Fruit fly (Drosophila melanogaster) whole organism, embryonic: ENCODE results near the gene CG46439.
A peak's percentile ranks its signal among the peaks of the same experiment; 100 is the strongest.

ENCODE experiments used
- CG10321 ChIP-seq: fragments of 200-800 bp; sonication (Bioruptor generic); IDR thresholded peaks from 2 replicates; pipeline ENCODE4 v1.3.6; 2022; ENCODE audit warnings: missing biosample characterization, missing genetic modification characterization
- CG10366 ChIP-seq: fragments of 200-800 bp; sonication (Bioruptor generic); IDR thresholded peaks from 2 replicates; pipeline ENCODE4 v1.3.6; 2022; ENCODE audit warnings: missing biosample characterization, missing genetic modification characterization
- CG10543 ChIP-seq: fragments of 200-800 bp; sonication (Bioruptor generic); optimal IDR thresholded peaks from 3 replicates; lab custom pipeline; 2017; ENCODE audit warnings: missing biosample characterization, mild to moderate bottlenecking, missing genetic modification characterization, moderate library complexity
- CG11456 ChIP-seq: fragments of 200-800 bp; sonication (Bioruptor generic); IDR thresholded peaks from 3 replicates; pipeline ENCODE4 v1.3.6; 2022; ENCODE audit warnings: missing biosample characterization, missing genetic modification characterization
- CG12104 ChIP-seq: fragments of 200-800 bp; sonication (Bioruptor generic); optimal IDR thresholded peaks from 3 replicates; lab custom pipeline; 2016; ENCODE audit warnings: missing biosample characterization, missing genetic modification characterization
- CG14441 ChIP-seq: fragments of 200-800 bp; sonication (Bioruptor generic); IDR thresholded peaks from 2 replicates; pipeline ENCODE4 v1.3.6; 2022; ENCODE audit warnings: missing biosample characterization, missing genetic modification characterization
- CG15269 ChIP-seq: fragments of 200-800 bp; sonication (Bioruptor generic); optimal IDR thresholded peaks from 2 replicates; lab custom pipeline; 2018; ENCODE audit warnings: missing biosample characterization, mild to moderate bottlenecking, missing genetic modification characterization, moderate library complexity
- CG17186 ChIP-seq: fragments of 200-800 bp; sonication (Bioruptor generic); optimal IDR thresholded peaks from 3 replicates; lab custom pipeline; 2017; ENCODE audit warnings: missing biosample characterization, missing genetic modification reagents, missing genetic modification characterization
- CG17802 ChIP-seq: fragments of 200-800 bp; sonication (Bioruptor generic); optimal IDR thresholded peaks from 2 replicates; lab custom pipeline; 2018; ENCODE audit warnings: missing biosample characterization, mild to moderate bottlenecking, missing genetic modification characterization, moderate library complexity
- CG2875 ChIP-seq: fragments of 200-800 bp; sonication (Bioruptor generic); optimal IDR thresholded peaks from 2 replicates; lab custom pipeline; 2017; ENCODE audit warnings: missing biosample characterization, mild to moderate bottlenecking, missing genetic modification characterization, missing genetic modification reagents
- CG31388 ChIP-seq: fragments of 200-800 bp; sonication (Bioruptor generic); optimal IDR thresholded peaks from 2 replicates; lab custom pipeline; 2016; ENCODE audit warnings: missing biosample characterization, missing genetic modification characterization
- CG6765 ChIP-seq: fragments of 200-800 bp; sonication (Bioruptor generic); optimal IDR thresholded peaks from 3 replicates; lab custom pipeline; 2017; ENCODE audit warnings: missing biosample characterization, mild to moderate bottlenecking, missing genetic modification characterization
- CG6854 ChIP-seq: fragments of 200-800 bp; sonication (Bioruptor generic); optimal IDR thresholded peaks from 3 replicates; lab custom pipeline; 2017; ENCODE audit warnings: missing biosample characterization, mild to moderate bottlenecking, missing genetic modification characterization
- CG8924 ChIP-seq: fragments of 200-800 bp; optimal IDR thresholded peaks from 3 replicates; lab custom pipeline; 2019; ENCODE audit warnings: missing biosample characterization, mild to moderate bottlenecking, missing genetic modification characterization, moderate library complexity
- CHES-1-like ChIP-seq: fragments of 200-800 bp; sonication (Bioruptor generic); optimal IDR thresholded peaks from 2 replicates; lab custom pipeline; 2016; ENCODE audit warnings: missing biosample characterization, missing genetic modification characterization
- Chrac-16 ChIP-seq: fragments of 200-800 bp; sonication (Bioruptor generic); optimal IDR thresholded peaks from 3 replicates; lab custom pipeline; 2016; ENCODE audit warnings: missing biosample characterization, missing genetic modification characterization
- CkIIα-i1 ChIP-seq: fragments of 200-800 bp; sonication (Bioruptor generic); IDR thresholded peaks from 2 replicates; pipeline ENCODE4 v1.3.6; 2022; ENCODE audit warnings: missing biosample characterization, missing genetic modification characterization
- D ChIP-seq, 2 experiments: fragments of 200-800 bp in 1 of 2; fragments of >200 bp in 1 of 2; sonication (Bioruptor generic) in 1 of 2; optimal IDR thresholded peaks; 2 replicates in 1 of 2; 3 replicates in 1 of 2; lab custom pipeline; 2017; ENCODE audit warnings: mild to moderate bottlenecking in 1 of 2, missing biosample characterization in 1 of 2, missing genetic modification characterization in 1 of 2, missing genetic modification reagents in 1 of 2
- D19B ChIP-seq: fragments of 200-800 bp; sonication (Bioruptor generic); optimal IDR thresholded peaks from 2 replicates; lab custom pipeline; 2017; ENCODE audit warnings: missing biosample characterization, mild to moderate bottlenecking, missing genetic modification characterization
- E2f1 ChIP-seq: fragments of 200-800 bp; sonication (Bioruptor generic); IDR thresholded peaks from 2 replicates; pipeline ENCODE4 v1.3.6; 2022; ENCODE audit warnings: missing biosample characterization, missing genetic modification characterization
- GATAe ChIP-seq: fragments of 200-800 bp; sonication (Bioruptor generic); conservative IDR thresholded peaks from 2 replicates; pipeline ENCODE4 v1.3.6; 2022; ENCODE audit warnings: missing biosample characterization, missing genetic modification characterization
- Gsc ChIP-seq: fragments of 200-800 bp; sonication (Bioruptor generic); IDR thresholded peaks from 2 replicates; pipeline ENCODE4 v1.3.6; 2022; ENCODE audit warnings: missing biosample characterization, missing genetic modification characterization
- H2.0 ChIP-seq: fragments of 200-800 bp; sonication (Bioruptor generic); IDR thresholded peaks from 2 replicates; pipeline ENCODE4 v1.3.6; 2022; ENCODE audit warnings: missing biosample characterization, missing genetic modification characterization
- Hand ChIP-seq: fragments of 200-800 bp; sonication (Bioruptor generic); optimal IDR thresholded peaks from 2 replicates; lab custom pipeline; 2017; ENCODE audit warnings: mild to moderate bottlenecking, missing biosample characterization, missing genetic modification reagents, missing genetic modification characterization
- Lpt ChIP-seq: fragments of >200 bp; optimal IDR thresholded peaks from 2 replicates; lab custom pipeline; 2018; ENCODE audit warnings: missing biosample characterization, missing genetic modification characterization
- Oli ChIP-seq: fragments of 200-800 bp; sonication (Bioruptor generic); optimal IDR thresholded peaks from 2 replicates; lab custom pipeline; 2018; ENCODE audit warnings: missing biosample characterization, mild to moderate bottlenecking, missing genetic modification characterization, moderate library complexity
- ap ChIP-seq: fragments of 200-800 bp; sonication (Bioruptor generic); IDR thresholded peaks from 2 replicates; pipeline ENCODE4 v1.3.6; 2022; ENCODE audit warnings: missing biosample characterization, missing genetic modification characterization
- chm ChIP-seq: fragments of 200-800 bp; sonication (Bioruptor generic); IDR thresholded peaks from 2 replicates; pipeline ENCODE4 v1.3.6; 2022; ENCODE audit warnings: missing biosample characterization, missing genetic modification characterization
- croc ChIP-seq: fragments of 200-800 bp; sonication (Bioruptor generic); conservative IDR thresholded peaks from 3 replicates; pipeline ENCODE4 v1.3.6; 2022; ENCODE audit warnings: missing biosample characterization, missing genetic modification characterization
- da ChIP-seq: fragments of 200-800 bp; sonication (Bioruptor generic); optimal IDR thresholded peaks from 2 replicates; lab custom pipeline; 2016; ENCODE audit warnings: missing biosample characterization, missing genetic modification characterization
- danr ChIP-seq: fragments of 200-800 bp; sonication (Bioruptor generic); IDR thresholded peaks from 2 replicates; pipeline ENCODE4 v1.3.6; 2022; ENCODE audit warnings: missing biosample characterization, missing genetic modification characterization
- ewg ChIP-seq: fragments of 200-800 bp; sonication (Bioruptor generic); optimal IDR thresholded peaks from 3 replicates; lab custom pipeline; 2017; ENCODE audit warnings: mild to moderate bottlenecking, missing biosample characterization, missing genetic modification reagents, missing genetic modification characterization
- exex ChIP-seq: fragments of 200-800 bp; sonication (Bioruptor generic); optimal IDR thresholded peaks from 4 replicates; lab custom pipeline; 2018; ENCODE audit warnings: missing biosample characterization, mild to moderate bottlenecking, missing genetic modification characterization, moderate library complexity
- fd102C ChIP-seq: fragments of 200-800 bp; sonication (Bioruptor generic); optimal IDR thresholded peaks from 2 replicates; lab custom pipeline; 2018; ENCODE audit warnings: missing biosample characterization, mild to moderate bottlenecking, missing genetic modification characterization, moderate library complexity
- fd3F ChIP-seq: fragments of 200-800 bp; sonication (Bioruptor generic); optimal IDR thresholded peaks from 2 replicates; lab custom pipeline; 2018; ENCODE audit warnings: missing biosample characterization, mild to moderate bottlenecking, missing genetic modification characterization, moderate library complexity
- fu2 ChIP-seq: fragments of 200-800 bp; sonication (Bioruptor generic); optimal IDR thresholded peaks from 2 replicates; lab custom pipeline; 2016; ENCODE audit warnings: missing biosample characterization, missing genetic modification characterization
- gcm ChIP-seq: fragments of 200-800 bp; sonication (Bioruptor generic); optimal IDR thresholded peaks from 2 replicates; lab custom pipeline; 2019; ENCODE audit warnings: missing biosample characterization, mild to moderate bottlenecking, missing genetic modification characterization, moderate library complexity
- grau ChIP-seq: fragments of 200-800 bp; optimal IDR thresholded peaks from 3 replicates; lab custom pipeline; 2019; ENCODE audit warnings: missing biosample characterization, mild to moderate bottlenecking, missing genetic modification characterization, moderate library complexity
- klu ChIP-seq: fragments of 200-800 bp; sonication (Bioruptor generic); IDR thresholded peaks from 2 replicates; pipeline ENCODE4 v1.3.6; 2022; ENCODE audit warnings: missing biosample characterization, missing genetic modification characterization
- mld ChIP-seq: fragments of 200-800 bp; sonication (Bioruptor generic); IDR thresholded peaks from 3 replicates; pipeline ENCODE4 v1.3.6; 2022; ENCODE audit warnings: missing biosample characterization, missing genetic modification characterization; ENCODE audit not compliant: partially characterized antibody
- nau ChIP-seq: fragments of 200-800 bp; sonication (Bioruptor generic); optimal IDR thresholded peaks from 3 replicates; lab custom pipeline; 2017; ENCODE audit warnings: missing biosample characterization, mild to moderate bottlenecking, missing genetic modification characterization, missing genetic modification reagents
- oc ChIP-seq: fragments of 200-800 bp; sonication (Bioruptor generic); optimal IDR thresholded peaks from 2 replicates; lab custom pipeline; 2018; ENCODE audit warnings: missing biosample characterization, mild to moderate bottlenecking, missing genetic modification characterization, moderate library complexity
- org-1 ChIP-seq: fragments of 200-800 bp; sonication (Bioruptor generic); optimal IDR thresholded peaks from 2 replicates; lab custom pipeline; 2017; ENCODE audit warnings: missing biosample characterization, missing genetic modification characterization
- pita ChIP-seq: fragments of 200-800 bp; sonication (Bioruptor generic); optimal IDR thresholded peaks from 2 replicates; lab custom pipeline; 2017; ENCODE audit warnings: missing biosample characterization, mild to moderate bottlenecking, missing genetic modification characterization
- psq ChIP-seq: fragments of 200-800 bp; sonication (Bioruptor generic); optimal IDR thresholded peaks from 2 replicates; lab custom pipeline; 2017; ENCODE audit warnings: missing biosample characterization, missing genetic modification characterization
- ro ChIP-seq: fragments of 200-800 bp; sonication (Bioruptor generic); IDR thresholded peaks from 2 replicates; pipeline ENCODE4 v1.3.6; 2022; ENCODE audit warnings: missing biosample characterization, missing genetic modification characterization
- stc ChIP-seq: fragments of 200-800 bp; sonication (Bioruptor generic); IDR thresholded peaks from 2 replicates; pipeline ENCODE4 v1.3.6; 2022; ENCODE audit warnings: missing biosample characterization, missing genetic modification characterization
- toy ChIP-seq: fragments of 200-800 bp; sonication (Bioruptor generic); IDR thresholded peaks from 2 replicates; pipeline ENCODE4 v1.3.6; 2022; ENCODE audit warnings: missing biosample characterization, missing genetic modification characterization
- vfl ChIP-seq: fragments of 200-800 bp; sonication (Bioruptor generic); optimal IDR thresholded peaks from 2 replicates; lab custom pipeline; 2016; ENCODE audit warnings: missing biosample characterization, missing genetic modification characterization
- wor ChIP-seq: fragments of 200-800 bp; sonication (Bioruptor generic); IDR thresholded peaks from 2 replicates; pipeline ENCODE4 v1.3.6; 2022; ENCODE audit warnings: missing biosample characterization, missing genetic modification characterization
- zfh2 ChIP-seq: fragments of 200-800 bp; sonication (Bioruptor generic); optimal IDR thresholded peaks from 2 replicates; lab custom pipeline; 2016; ENCODE audit warnings: missing biosample characterization, missing genetic modification characterization

CG46439 gene

DNA sequence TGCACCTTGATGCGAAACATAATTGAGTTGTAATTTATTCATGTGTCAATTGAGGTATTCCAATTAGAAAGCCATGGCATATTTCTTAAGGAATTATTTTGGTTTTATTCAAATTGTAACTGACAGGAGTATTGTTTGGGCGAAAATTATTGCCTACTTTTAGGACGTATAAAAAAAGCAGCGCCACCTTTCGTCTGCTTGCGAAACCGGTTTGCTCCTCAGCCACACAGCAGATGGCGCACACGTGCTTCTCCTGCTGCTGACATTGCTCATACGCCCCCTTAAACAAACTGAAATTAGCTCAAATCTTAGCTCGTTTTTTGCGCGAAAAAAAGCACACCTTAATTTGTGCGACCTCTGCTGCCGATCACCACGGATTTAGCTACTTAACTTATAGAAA is 48.2 kb downstream of the CG46439 start (continued):
- TF ChIP-seq psq (peak; percentile 6), fd3F (GFP tag; lab: Kevin White, UChicago) (peak; percentile 67), exex (tag; lab: Kevin White, UChicago) (no peak), zfh2 (GFP tag; lab: Kevin White, UChicago) (no peak), CG10321 (GFP tag; lab: Robert Waterston, UW) (no peak), ap (GFP tag; lab: Robert Waterston, UW) (peak; percentile 45; the same call in 1 of the 2 replicates), wor (GFP tag; lab: Robert Waterston, UW) (no peak), grau (tag; lab: Kevin White, UChicago) (peak; percentile 70), toy (no peak), CG12104 (GFP tag; lab: Kevin White, UChicago) (peak; percentile 57), da (peak; percentile 65), H2.0 (GFP tag; lab: Robert Waterston, UW) (peak; percentile 67), CG2875 (GFP tag; lab: Kevin White, UChicago) (peak; percentile 64), D19B (GFP tag; lab: Kevin White, UChicago) (peak; percentile 1), CG6765 (GFP tag; lab: Kevin White, UChicago) (peak; percentile 42), CkIIα-i1 (GFP tag; lab: Robert Waterston, UW) (no peak), CG10366 (GFP tag; lab: Robert Waterston, UW) (peak; percentile 60), ewg (GFP tag; lab: Kevin White, UChicago) (peak; percentile 72), Hand (GFP tag; lab: Kevin White, UChicago) (no peak), croc (GFP tag; lab: Robert Waterston, UW) (peak; percentile 43; the same call in 2 of the 3 replicates), Gsc (GFP tag; lab: Robert Waterston, UW) (no peak), danr (GFP tag; lab: Robert Waterston, UW) (no peak), CG14441 (GFP tag; lab: Robert Waterston, UW) (peak; percentile 72), CG6854 (GFP tag; lab: Kevin White, UChicago) (peak; percentile 46), CG17186 (GFP tag; lab: Kevin White, UChicago) (no peak), chm (GFP tag; lab: Robert Waterston, UW) (peak; percentile 77), Lpt (GFP tag; lab: Kevin White, UChicago) (no peak), mld (GFP tag; lab: Robert Waterston, UW) (no peak), CG31388 (peak; percentile 35), Oli (tag; lab: Kevin White, UChicago) (peak; percentile 54), pita (peak; percentile 26), oc (tag; lab: Kevin White, UChicago) (peak; percentile 11), klu (GFP tag; lab: Robert Waterston, UW) (no peak), fd102C (GFP tag; lab: Kevin White, UChicago) (peak; percentile 56), CG11456 (GFP tag; lab: Robert Waterston, UW) (peak; percentile 96), org-1 (GFP tag; lab: Kevin White, UChicago) (peak; percentile 15), stc (GFP tag; lab: Robert Waterston, UW) (peak; percentile 60), CHES-1-like (GFP tag; lab: Kevin White, UChicago) (peak; percentile 30), CG10543 (GFP tag; lab: Kevin White, UChicago) (peak; percentile 64), CG15269 (tag; lab: Kevin White, UChicago) (peak; percentile 55), CG17802 (peak; percentile 42), D (optimal IDR thresholded peaks at IDR 0.05; lab: Kevin White, UChicago) (no peak), D (GFP tag; optimal IDR thresholded peaks at IDR 0.05; lab: Kevin White, UChicago) (peak; percentile 51), nau (GFP tag; lab: Kevin White, UChicago) (peak; percentile 64), CG8924 (tag; lab: Kevin White, UChicago) (peak; percentile 19), GATAe (GFP tag; lab: Robert Waterston, UW) (no peak), gcm (GFP tag; lab: Kevin White, UChicago) (no peak), vfl (GFP tag; lab: Kevin White, UChicago) (peak; percentile 32), E2f1 (GFP tag; lab: Robert Waterston, UW) (peak; percentile 63), Chrac-16 (GFP tag; lab: Kevin White, UChicago) (peak; percentile 88), ro (no peak; the same call in 1 of the 2 replicates), fu2 (GFP tag; lab: Kevin White, UChicago) (peak; percentile 45)
